Worm (Caenorhabditis elegans): ENCODE measurements around the gene F08D12.12.

Gene F08D12.12

ce11 chrII:2797951-2798350 is 11.1 kb upstream of the F08D12.12 start:
- no peak for TF ChIP-seq lsy-2 (tag; optimal IDR thresholded peaks at IDR 0.05)
- peak; percentile 3 for TF ChIP-seq elt-1 (tag; optimal IDR thresholded peaks at IDR 0.05; ENCODE audit: borderline replicate concordance, insufficient read depth)
- no peak for TF ChIP-seq flh-1 (GFP tag; optimal IDR thresholded peaks at IDR 0.05)

- TF ChIP-seq mep-1 (tag; optimal IDR thresholded peaks at IDR 0.05): no peak
- no peak for TF ChIP-seq cnd-1 (tag; optimal IDR thresholded peaks at IDR 0.05)
- TF ChIP-seq ces-1 (GFP tag; optimal IDR thresholded peaks at IDR 0.05): no peak
- TF ChIP-seq ztf-11 (tag; optimal IDR thresholded peaks at IDR 0.05): no peak
- TF ChIP-seq bed-3 (GFP tag; optimal IDR thresholded peaks at IDR 0.05): no peak
- TF ChIP-seq pha-4 (tag; optimal IDR thresholded peaks at IDR 0.05): no peak
- TF ChIP-seq zip-8 (tag; optimal IDR thresholded peaks at IDR 0.05): no peak
- TF ChIP-seq ceh-43 (GFP tag; optimal IDR thresholded peaks at IDR 0.05): no peak
- no peak for TF ChIP-seq nhr-12 (tag; optimal IDR thresholded peaks at IDR 0.05)
- TF ChIP-seq nhr-28 (tag; optimal IDR thresholded peaks at IDR 0.05): no peak
- TF ChIP-seq ceh-39 (tag; optimal IDR thresholded peaks at IDR 0.05): no peak
- TF ChIP-seq mls-2 (tag; optimal IDR thresholded peaks at IDR 0.05): no peak
- no peak for TF ChIP-seq flh-1 (GFP tag; optimal IDR thresholded peaks at IDR 0.05)
- TF ChIP-seq blmp-1 (tag; optimal IDR thresholded peaks at IDR 0.05): no peak
- TF ChIP-seq sem-2 (GFP tag; optimal IDR thresholded peaks at IDR 0.05): no peak
- TF ChIP-seq unc-62 (GFP tag; optimal IDR thresholded peaks at IDR 0.05): no peak
- TF ChIP-seq mab-5 (tag; optimal IDR thresholded peaks at IDR 0.05): no peak
- no peak for TF ChIP-seq nhr-2 (tag; optimal IDR thresholded peaks at IDR 0.05)
These were observed 9.6 kb upstream of the F08D12.12 start for ce11 chrII:2796431-2796830.

ce11 chrII:2795413-2795812 is 8.5 kb upstream of the F08D12.12 start:
- TF ChIP-seq ceh-39 (tag; optimal IDR thresholded peaks at IDR 0.05) (no peak), snpc-4 (tag; optimal IDR thresholded peaks at IDR 0.05) (no peak), bed-3 (GFP tag; optimal IDR thresholded peaks at IDR 0.05) (no peak), unc-120 (tag; optimal IDR thresholded peaks at IDR 0.05; ENCODE audit: poor library complexity, severe bottlenecking) (no peak), mep-1 (tag; optimal IDR thresholded peaks at IDR 0.05) (no peak), unc-62 (GFP tag; optimal IDR thresholded peaks at IDR 0.05) (no peak), cnd-1 (tag; optimal IDR thresholded peaks at IDR 0.05) (no peak), elt-1 (tag; optimal IDR thresholded peaks at IDR 0.05; ENCODE audit: borderline replicate concordance, insufficient read depth) (no peak), lin-32 (GFP tag; optimal IDR thresholded peaks at IDR 0.05) (no peak), blmp-1 (tag; optimal IDR thresholded peaks at IDR 0.05) (no peak), hlh-1 (tag; optimal IDR thresholded peaks at IDR 0.05) (no peak), nhr-76 (tag; optimal IDR thresholded peaks at IDR 0.05) (no peak), mab-5 (tag; optimal IDR thresholded peaks at IDR 0.05) (no peak), mls-2 (tag; optimal IDR thresholded peaks at IDR 0.05) (no peak), ceh-83 (GFP tag; optimal IDR thresholded peaks at IDR 0.05) (no peak), M03D4.4 (tag; optimal IDR thresholded peaks at IDR 0.05) (no peak), ces-1 (GFP tag; optimal IDR thresholded peaks at IDR 0.05) (no peak), tbx-8 (GFP tag; optimal IDR thresholded peaks at IDR 0.05) (no peak), unc-39 (tag; optimal IDR thresholded peaks at IDR 0.05) (no peak), ceh-43 (GFP tag; optimal IDR thresholded peaks at IDR 0.05) (no peak)

ce11 chrII:2791693-2792092 is 4.8 kb upstream of the F08D12.12 start:
- no peak for TF ChIP-seq sptf-1 (tag; optimal IDR thresholded peaks at IDR 0.05)
- no peak for TF ChIP-seq hlh-1 (tag; optimal IDR thresholded peaks at IDR 0.05)
- no peak for TF ChIP-seq lin-13 (tag; optimal IDR thresholded peaks at IDR 0.05)
- TF ChIP-seq M03D4.4 (tag; optimal IDR thresholded peaks at IDR 0.05): no peak
- TF ChIP-seq unc-120 (tag; optimal IDR thresholded peaks at IDR 0.05; ENCODE audit: poor library complexity, severe bottlenecking): no peak
- no peak for TF ChIP-seq snpc-4 (tag; optimal IDR thresholded peaks at IDR 0.05)
- TF ChIP-seq cnd-1 (tag; optimal IDR thresholded peaks at IDR 0.05): no peak

- no peak for TF ChIP-seq M03D4.4 (tag; optimal IDR thresholded peaks at IDR 0.05)
- no peak for TF ChIP-seq elt-1 (tag; optimal IDR thresholded peaks at IDR 0.05; ENCODE audit: borderline replicate concordance, insufficient read depth)
- TF ChIP-seq elt-3 (tag; optimal IDR thresholded peaks at IDR 0.05): no peak
- TF ChIP-seq ceh-83 (GFP tag; optimal IDR thresholded peaks at IDR 0.05): no peak
- no peak for TF ChIP-seq snpc-4 (tag; optimal IDR thresholded peaks at IDR 0.05)
- TF ChIP-seq cnd-1 (tag; optimal IDR thresholded peaks at IDR 0.05): no peak
- TF ChIP-seq nhr-2 (tag; optimal IDR thresholded peaks at IDR 0.05): no peak
- TF ChIP-seq drap-1 (GFP tag; optimal IDR thresholded peaks at IDR 0.05): no peak
- no peak for TF ChIP-seq ceh-43 (GFP tag; optimal IDR thresholded peaks at IDR 0.05)
These were observed 968 bp upstream of the F08D12.12 start for ce11 chrII:2787849-2788248.
